ENCODE assay signal across 3 fruit fly cellular contexts in genomic region chr3L:6963175-6963574, dm6.
TF ChIP-seq lines count a peak whose summit lies in the region.

No protein-coding gene starts in this region.

- TF ChIP-seq CTCF in whole organism, embryonic (GFP tag; optimal IDR thresholded peaks at IDR 0.05; lab: Kevin White, UChicago): no peak

TF ChIP-seq in whole organism, adult, 20 proteins besides CTCF, POLR2A, EP300 and RAD21:
- TF ChIP-seq Clk (GFP tag; optimal IDR thresholded peaks at IDR 0.05; lab: Kevin White, UChicago) (no peak), CG14711 (tag; optimal IDR thresholded peaks at IDR 0.05; lab: Kevin White, UChicago) (no peak), cnc (optimal IDR thresholded peaks at IDR 0.05; lab: Kevin White, UChicago) (no peak), cic (GFP tag; optimal IDR thresholded peaks at IDR 0.05; lab: Kevin White, UChicago) (peak; percentile 18), Mnt (GFP tag; optimal IDR thresholded peaks at IDR 0.05; lab: Kevin White, UChicago) (peak; percentile 18), toe (GFP tag; optimal IDR thresholded peaks at IDR 0.05; lab: Kevin White, UChicago) (no peak), bab1 (GFP tag; optimal IDR thresholded peaks at IDR 0.05; lab: Kevin White, UChicago) (no peak), CG11617 (GFP tag; optimal IDR thresholded peaks at IDR 0.05; lab: Kevin White, UChicago) (no peak), CG33017 (tag; optimal IDR thresholded peaks at IDR 0.05; lab: Kevin White, UChicago) (no peak), CG7045 (GFP tag; optimal IDR thresholded peaks at IDR 0.05; lab: Kevin White, UChicago) (no peak), ovo (GFP tag; optimal IDR thresholded peaks at IDR 0.05; lab: Kevin White, UChicago) (no peak), CG12768 (GFP tag; optimal IDR thresholded peaks at IDR 0.05; lab: Kevin White, UChicago) (no peak), tj (GFP tag; optimal IDR thresholded peaks at IDR 0.05; lab: Kevin White, UChicago) (no peak), CG7101 (tag; optimal IDR thresholded peaks at IDR 0.05; lab: Kevin White, UChicago) (no peak)

TF ChIP-seq in whole organism, embryonic, 481 proteins besides CTCF, POLR2A, EP300 and RAD21:
- no peak for TF ChIP-seq dysf (GFP tag; IDR thresholded peaks at IDR 0.05; lab: Robert Waterston, UW)
- peak; percentile 4 for TF ChIP-seq CG10543 (GFP tag; optimal IDR thresholded peaks at IDR 0.05; lab: Kevin White, UChicago)
- TF ChIP-seq chif (GFP tag; optimal IDR thresholded peaks at IDR 0.05; lab: Kevin White, UChicago): no peak
- TF ChIP-seq CG13894 (tag; optimal IDR thresholded peaks at IDR 0.05; lab: Kevin White, UChicago): no peak
- TF ChIP-seq tup (GFP tag; optimal IDR thresholded peaks at IDR 0.05; lab: Kevin White, UChicago): no peak
- TF ChIP-seq BtbVII (GFP tag; optimal IDR thresholded peaks at IDR 0.05; lab: Kevin White, UChicago): no peak
- peak; percentile 68 for TF ChIP-seq sens (GFP tag; lab: Kevin White, UChicago)
- TF ChIP-seq MESR4 (GFP tag; optimal IDR thresholded peaks at IDR 0.05; lab: Kevin White, UChicago): no peak
- TF ChIP-seq GATAe (GFP tag; conservative IDR thresholded peaks at IDR 0.05; lab: Robert Waterston, UW): peak; percentile 67
- no peak for TF ChIP-seq kay (GFP tag; optimal IDR thresholded peaks at IDR 0.05; lab: Kevin White, UChicago)
- no peak for TF ChIP-seq da (GFP tag; optimal IDR thresholded peaks at IDR 0.05; lab: Kevin White, UChicago)
- TF ChIP-seq CG17912 (GFP tag; optimal IDR thresholded peaks at IDR 0.05; lab: Kevin White, UChicago): peak; percentile 26
- TF ChIP-seq YL-1 (GFP tag; optimal IDR thresholded peaks at IDR 0.05; lab: Kevin White, UChicago): no peak
- TF ChIP-seq aop (GFP tag; IDR thresholded peaks at IDR 0.05; lab: Robert Waterston, UW): peak; percentile 43; the same call in 1 of the 2 replicates
- TF ChIP-seq CG34376 (GFP tag; optimal IDR thresholded peaks at IDR 0.05; lab: Kevin White, UChicago): peak; percentile 2
- peak; percentile 85; the same call in 1 of the 4 replicates for TF ChIP-seq chinmo (GFP tag; IDR thresholded peaks at IDR 0.05; lab: Robert Waterston, UW; ENCODE audit: partially characterized antibody)
- TF ChIP-seq exex (tag; optimal IDR thresholded peaks at IDR 0.05; lab: Kevin White, UChicago): peak; percentile 83
- TF ChIP-seq dimm (GFP tag; IDR thresholded peaks at IDR 0.05; lab: Robert Waterston, UW): no peak
- TF ChIP-seq D19A (tag; optimal IDR thresholded peaks at IDR 0.05; lab: Kevin White, UChicago): no peak
TF ChIP-seq in whole organism, embryonic: peak in this region for 8.

TF ChIP-seq in whole organism, prepupa, 60 proteins besides CTCF, POLR2A, EP300 and RAD21:
- TF ChIP-seq svp (GFP tag; lab: Kevin White, UChicago): peak; percentile 15
- no peak for TF ChIP-seq CG34406 (GFP tag; optimal IDR thresholded peaks at IDR 0.05; lab: Kevin White, UChicago)
TF ChIP-seq in whole organism, prepupa: peak in this region for 1.
